Worm (Caenorhabditis elegans) whole organism, young adult: Measurements from ENCODE around the gene sdz-1.

Source experiments
- C17E4.6 ChIP-seq: fragments of 200-800 bp; sonication (Bioruptor generic); IDR thresholded peaks from 2 replicates; pipeline ENCODE4 v1.3.6; 2022; ENCODE audit warnings: missing genetic modification reagents, missing genetic modification characterization, missing compliant biosample characterization
- F57A8.1 ChIP-seq: fragments of 200-800 bp; sonication (Bioruptor generic); optimal IDR thresholded peaks from 2 replicates; lab custom pipeline; 2018; ENCODE audit warnings: mild to moderate bottlenecking, missing genetic modification characterization, moderate library complexity, missing compliant biosample characterization
- Y67H2A.10 ChIP-seq: fragments of 200-800 bp; sonication (Bioruptor generic); conservative IDR thresholded peaks from 2 replicates; pipeline ENCODE4 v1.3.6; 2022; ENCODE audit warnings: missing genetic modification reagents, missing genetic modification characterization, missing compliant biosample characterization
- ama-1 ChIP-seq, 3 experiments: fragments of 150-350 bp in 1 of 3; sonication (generic microtip) in 2 of 3; optimal IDR thresholded peaks; 2 replicates each; lab custom pipeline; 2014 to 2018; ENCODE audit warnings: missing biosample characterization in 2 of 3, missing genetic modification characterization in 2 of 3, missing genetic modification reagents in 2 of 3
- cebp-2 ChIP-seq: fragments of 200-800 bp; sonication (Bioruptor generic); IDR thresholded peaks from 2 replicates; pipeline ENCODE4 v1.3.6; 2022; ENCODE audit warnings: missing genetic modification characterization, missing compliant biosample characterization
- ceh-58 ChIP-seq: fragments of 200-800 bp; sonication (Bioruptor generic); IDR thresholded peaks from 2 replicates; pipeline ENCODE4 v1.3.6; 2022; ENCODE audit warnings: missing genetic modification characterization, missing compliant biosample characterization
- dpl-1 ChIP-seq: fragments of 150-350 bp; optimal IDR thresholded peaks from 2 replicates; lab custom pipeline; 2014; ENCODE audit warnings: missing biosample characterization, missing genetic modification reagents, missing genetic modification characterization
- gei-17 ChIP-seq: fragments of 200-800 bp; sonication (Bioruptor generic); optimal IDR thresholded peaks from 2 replicates; lab custom pipeline; 2018; ENCODE audit warnings: mild to moderate bottlenecking, missing genetic modification characterization, missing compliant biosample characterization
- hrde-1 ChIP-seq: sonication (generic microtip); optimal IDR thresholded peaks from 2 replicates; lab custom pipeline; 2016; ENCODE audit warnings: missing genetic modification characterization, mild to moderate bottlenecking, missing compliant biosample characterization, moderate library complexity, missing genotype, missing genetic modification reagents, borderline replicate concordance
- nhr-27 ChIP-seq: fragments of 200-800 bp; sonication (Bioruptor generic); optimal IDR thresholded peaks from 2 replicates; lab custom pipeline; 2018; ENCODE audit warnings: mild to moderate bottlenecking, missing genetic modification characterization, moderate library complexity, missing compliant biosample characterization
- rec-8 ChIP-seq, 2 experiments: sonication (generic microtip); optimal IDR thresholded peaks; 2 replicates each; lab custom pipeline; 2016; ENCODE audit warnings: mild to moderate bottlenecking in 2 of 2, missing genetic modification characterization in 2 of 2, missing genetic modification reagents in 2 of 2, missing genotype in 2 of 2, missing biosample characterization in 1 of 2, missing compliant biosample characterization in 1 of 2, moderate library complexity in 1 of 2
- snpc-4 ChIP-seq, 5 experiments: fragments of 150-350 bp in 1 of 5; sonication (generic microtip) in 4 of 5; optimal IDR thresholded peaks; 2 replicates each; lab custom pipeline; 2014 to 2018; ENCODE audit warnings: missing genetic modification characterization in 5 of 5, missing biosample characterization in 3 of 5, antibody characterized with exemption in 2 of 5, mild to moderate bottlenecking in 2 of 5, missing compliant biosample characterization in 2 of 5, missing genotype in 2 of 5, moderate library complexity in 2 of 5, missing genetic modification reagents in 1 of 5
- tlf-1 ChIP-seq: fragments of 200-800 bp; sonication (Bioruptor generic); optimal IDR thresholded peaks from 2 replicates; lab custom pipeline; 2018; ENCODE audit warnings: mild to moderate bottlenecking, missing genetic modification characterization, missing compliant biosample characterization

- TF ChIP-seq C17E4.6 (GFP tag; lab: Robert Waterston, UW) (no peak), rec-8 (tag; optimal IDR thresholded peaks at IDR 0.05; lab: Kevin White, UChicago) (no peak), snpc-4 (GFP tag; optimal IDR thresholded peaks at IDR 0.05; lab: Kevin White, UChicago) (no peak), snpc-4 (tag; optimal IDR thresholded peaks at IDR 0.05; lab: Kevin White, UChicago) (no peak), gei-17 (GFP tag; lab: Kevin White, UChicago) (no peak), F57A8.1 (no peak), cebp-2 (GFP tag; lab: Robert Waterston, UW) (no peak), nhr-27 (no peak), ceh-58 (GFP tag; lab: Robert Waterston, UW) (no peak), ama-1 (optimal IDR thresholded peaks at IDR 0.05; lab: Kevin White, UChicago) (no peak), ama-1 (GFP tag; optimal IDR thresholded peaks at IDR 0.05; lab: Kevin White, UChicago) (no peak), tlf-1 (GFP tag; lab: Kevin White, UChicago) (no peak), hrde-1 (tag; lab: Kevin White, UChicago) (no peak), dpl-1 (no peak), Y67H2A.10 (GFP tag; lab: Robert Waterston, UW) (no peak)
These were observed 10.2 kb upstream of the sdz-1 start, which contains the start of gene B0303.11 for ce11 chrIII:8710310-8710709.
